Fruit fly (Drosophila melanogaster) whole organism, embryonic: ENCODE results near the gene CG7943.

Source experiments
- CG10321 ChIP-seq: fragments of 200-800 bp; sonication (Bioruptor generic); IDR thresholded peaks from 2 replicates; pipeline ENCODE4 v1.3.6; 2022; ENCODE audit warnings: missing biosample characterization, missing genetic modification characterization
- CG10565 ChIP-seq: fragments of 200-800 bp; sonication (Bioruptor generic); optimal IDR thresholded peaks from 3 replicates; lab custom pipeline; 2016; ENCODE audit warnings: missing biosample characterization, mild to moderate bottlenecking, missing genetic modification characterization
- CG11093 ChIP-seq: fragments of 200-800 bp; sonication (Bioruptor generic); IDR thresholded peaks from 3 replicates; pipeline ENCODE4 v1.3.6; 2022; ENCODE audit warnings: missing biosample characterization, missing genetic modification characterization
- CG11247 ChIP-seq: fragments of 200-800 bp; sonication (Bioruptor generic); IDR thresholded peaks from 2 replicates; pipeline ENCODE4 v1.3.6; 2022; ENCODE audit warnings: missing biosample characterization, missing genetic modification characterization
- CG12104 ChIP-seq: fragments of 200-800 bp; sonication (Bioruptor generic); optimal IDR thresholded peaks from 3 replicates; lab custom pipeline; 2016; ENCODE audit warnings: missing biosample characterization, missing genetic modification characterization
- CG12769 ChIP-seq: fragments of 200-800 bp; sonication (Bioruptor generic); optimal IDR thresholded peaks from 2 replicates; lab custom pipeline; 2019; ENCODE audit warnings: missing biosample characterization, mild to moderate bottlenecking, missing genetic modification characterization, moderate library complexity
- CG14441 ChIP-seq: fragments of 200-800 bp; sonication (Bioruptor generic); IDR thresholded peaks from 2 replicates; pipeline ENCODE4 v1.3.6; 2022; ENCODE audit warnings: missing biosample characterization, missing genetic modification characterization
- CG15601 ChIP-seq: fragments of 200-800 bp; sonication (Bioruptor generic); optimal IDR thresholded peaks from 3 replicates; lab custom pipeline; 2019; ENCODE audit warnings: missing biosample characterization, mild to moderate bottlenecking, missing genetic modification characterization, moderate library complexity
- CG1647 ChIP-seq: fragments of 200-800 bp; sonication (Bioruptor generic); optimal IDR thresholded peaks from 3 replicates; lab custom pipeline; 2016; ENCODE audit warnings: missing biosample characterization, missing genetic modification characterization
- CG18476 ChIP-seq: fragments of 200-800 bp; sonication (Bioruptor generic); optimal IDR thresholded peaks from 2 replicates; lab custom pipeline; 2016; ENCODE audit warnings: missing biosample characterization, mild to moderate bottlenecking, missing genetic modification characterization
- CG18764 ChIP-seq: fragments of 200-800 bp; sonication (Bioruptor generic); optimal IDR thresholded peaks from 3 replicates; lab custom pipeline; 2016; ENCODE audit warnings: missing biosample characterization, missing genetic modification characterization
- CG31224 ChIP-seq: fragments of 200-800 bp; sonication (Bioruptor generic); IDR thresholded peaks from 2 replicates; pipeline ENCODE4 v1.3.6; 2022; ENCODE audit warnings: missing biosample characterization, missing genetic modification characterization
- CG31388 ChIP-seq: fragments of 200-800 bp; sonication (Bioruptor generic); optimal IDR thresholded peaks from 2 replicates; lab custom pipeline; 2016; ENCODE audit warnings: missing biosample characterization, missing genetic modification characterization
- CG3407 ChIP-seq: fragments of 200-800 bp; sonication (Bioruptor generic); optimal IDR thresholded peaks from 2 replicates; lab custom pipeline; 2018; ENCODE audit warnings: missing biosample characterization, mild to moderate bottlenecking, missing genetic modification characterization
- CG34376 ChIP-seq: fragments of 200-800 bp; sonication (Bioruptor generic); optimal IDR thresholded peaks from 2 replicates; lab custom pipeline; 2018; ENCODE audit warnings: missing biosample characterization, mild to moderate bottlenecking, missing genetic modification characterization
- CG4360 ChIP-seq: fragments of 200-800 bp; sonication (Bioruptor generic); IDR thresholded peaks from 2 replicates; pipeline ENCODE4 v1.3.6; 2022; ENCODE audit warnings: missing biosample characterization, missing genetic modification characterization
- CG4730 ChIP-seq: fragments of 200-800 bp; sonication (Bioruptor generic); IDR thresholded peaks from 2 replicates; pipeline ENCODE4 v1.3.6; 2022; ENCODE audit warnings: missing biosample characterization, missing genetic modification characterization
- CG4820 ChIP-seq: fragments of 200-800 bp; sonication (Bioruptor generic); optimal IDR thresholded peaks from 3 replicates; lab custom pipeline; 2016; ENCODE audit warnings: missing biosample characterization, missing genetic modification characterization
- CG6254 ChIP-seq: fragments of 200-800 bp; sonication (Bioruptor generic); optimal IDR thresholded peaks from 3 replicates; lab custom pipeline; 2017; ENCODE audit warnings: mild to moderate bottlenecking, missing biosample characterization, missing genetic modification reagents, missing genetic modification characterization
- CG7271 ChIP-seq: fragments of 200-800 bp; sonication (Bioruptor generic); optimal IDR thresholded peaks from 2 replicates; lab custom pipeline; 2018; ENCODE audit warnings: missing biosample characterization, mild to moderate bottlenecking, missing genetic modification characterization, moderate library complexity
- CG7745 ChIP-seq: fragments of 200-800 bp; sonication (Bioruptor generic); optimal IDR thresholded peaks from 2 replicates; lab custom pipeline; 2018; ENCODE audit warnings: missing biosample characterization, mild to moderate bottlenecking, missing genetic modification characterization, moderate library complexity
- CG7928 ChIP-seq: fragments of 200-800 bp; sonication (Bioruptor generic); optimal IDR thresholded peaks from 2 replicates; lab custom pipeline; 2017; ENCODE audit warnings: missing biosample characterization, mild to moderate bottlenecking, missing genetic modification characterization
- CG7987 ChIP-seq: fragments of 200-800 bp; sonication (Bioruptor generic); optimal IDR thresholded peaks from 2 replicates; lab custom pipeline; 2018; ENCODE audit warnings: missing biosample characterization, mild to moderate bottlenecking, missing genetic modification characterization, moderate library complexity
- CG9609 ChIP-seq: fragments of 200-800 bp; sonication (Bioruptor generic); optimal IDR thresholded peaks from 3 replicates; lab custom pipeline; 2016; ENCODE audit warnings: missing biosample characterization, missing genetic modification characterization
- CG9932 ChIP-seq: fragments of 200-800 bp; sonication (Bioruptor generic); IDR thresholded peaks from 2 replicates; pipeline ENCODE4 v1.3.6; 2022; ENCODE audit warnings: missing biosample characterization, missing genetic modification characterization
- Fer2 ChIP-seq: fragments of 200-800 bp; sonication (Bioruptor generic); optimal IDR thresholded peaks from 2 replicates; lab custom pipeline; 2018; ENCODE audit warnings: missing biosample characterization, mild to moderate bottlenecking, missing genetic modification characterization, moderate library complexity
- Hr78 ChIP-seq, 2 experiments: fragments of 200-800 bp in 1 of 2; fragments of >200 bp in 1 of 2; sonication (Bioruptor generic) in 1 of 2; optimal IDR thresholded peaks; 2 replicates each; lab custom pipeline; 2017 to 2019; ENCODE audit warnings: missing biosample characterization in 2 of 2, missing genetic modification characterization in 2 of 2, mild to moderate bottlenecking in 1 of 2, moderate library complexity in 1 of 2
- Lim3 ChIP-seq: fragments of 200-800 bp; sonication (Bioruptor generic); IDR thresholded peaks from 2 replicates; pipeline ENCODE4 v1.3.6; 2022; ENCODE audit warnings: missing biosample characterization, missing genetic modification characterization
- Max ChIP-seq: fragments of 200-800 bp; sonication (Bioruptor generic); optimal IDR thresholded peaks from 2 replicates; lab custom pipeline; 2016; ENCODE audit warnings: missing biosample characterization, mild to moderate bottlenecking, missing genetic modification characterization
- Stat92E ChIP-seq, 3 experiments: fragments of >200 bp in 2 of 3; fragments of 200-800 bp in 1 of 3; sonication (Bioruptor generic) in 1 of 3; optimal IDR thresholded peaks; 2 replicates each; lab custom pipeline; 2017 to 2019; ENCODE audit warnings: missing biosample characterization in 3 of 3, missing genetic modification characterization in 3 of 3, mild to moderate bottlenecking in 1 of 3, moderate library complexity in 1 of 3
- abd-A ChIP-seq: fragments of 200-800 bp; sonication (Bioruptor generic); optimal IDR thresholded peaks from 3 replicates; lab custom pipeline; 2019; ENCODE audit warnings: missing biosample characterization, mild to moderate bottlenecking, missing genetic modification characterization, moderate library complexity
- al ChIP-seq: fragments of 200-800 bp; sonication (Bioruptor generic); IDR thresholded peaks from 2 replicates; pipeline ENCODE4 v1.3.6; 2022; ENCODE audit warnings: missing biosample characterization, missing genetic modification characterization
- amos ChIP-seq: fragments of 200-800 bp; sonication (Bioruptor generic); IDR thresholded peaks from 2 replicates; pipeline ENCODE4 v1.3.6; 2022; ENCODE audit warnings: missing biosample characterization, missing genetic modification characterization; ENCODE audit not compliant: partially characterized antibody
- ara ChIP-seq: fragments of 200-800 bp; sonication (Bioruptor generic); IDR thresholded peaks from 2 replicates; pipeline ENCODE4 v1.3.6; 2022; ENCODE audit warnings: missing biosample characterization, missing genetic modification characterization
- bigmax ChIP-seq: fragments of 200-800 bp; sonication (Bioruptor generic); optimal IDR thresholded peaks from 2 replicates; lab custom pipeline; 2018; ENCODE audit warnings: missing biosample characterization, mild to moderate bottlenecking, missing genetic modification characterization
- chinmo ChIP-seq: fragments of 200-800 bp; sonication (Bioruptor generic); IDR thresholded peaks from 4 replicates; pipeline ENCODE4 v1.3.6; 2022; ENCODE audit warnings: missing biosample characterization, missing genetic modification characterization; ENCODE audit not compliant: partially characterized antibody
- dan ChIP-seq: fragments of 200-800 bp; sonication (Bioruptor generic); IDR thresholded peaks from 2 replicates; pipeline ENCODE4 v1.3.6; 2022; ENCODE audit warnings: missing biosample characterization, missing genetic modification characterization
- ewg ChIP-seq: fragments of 200-800 bp; sonication (Bioruptor generic); optimal IDR thresholded peaks from 3 replicates; lab custom pipeline; 2017; ENCODE audit warnings: mild to moderate bottlenecking, missing biosample characterization, missing genetic modification reagents, missing genetic modification characterization
- exex ChIP-seq: fragments of 200-800 bp; sonication (Bioruptor generic); optimal IDR thresholded peaks from 4 replicates; lab custom pipeline; 2018; ENCODE audit warnings: missing biosample characterization, mild to moderate bottlenecking, missing genetic modification characterization, moderate library complexity
- gcm2 ChIP-seq: fragments of 200-800 bp; sonication (Bioruptor generic); optimal IDR thresholded peaks from 2 replicates; lab custom pipeline; 2016; ENCODE audit warnings: missing biosample characterization, missing genetic modification characterization
- gsb ChIP-seq: fragments of 200-800 bp; sonication (Bioruptor generic); IDR thresholded peaks from 2 replicates; pipeline ENCODE4 v1.3.6; 2022; ENCODE audit warnings: missing biosample characterization, missing genetic modification characterization
- hbn ChIP-seq: fragments of 200-800 bp; sonication (Bioruptor generic); IDR thresholded peaks from 2 replicates; pipeline ENCODE4 v1.3.6; 2022; ENCODE audit warnings: missing biosample characterization, missing genetic modification characterization; ENCODE audit not compliant: partially characterized antibody
- knrl ChIP-seq: fragments of 200-800 bp; sonication (Bioruptor generic); IDR thresholded peaks from 3 replicates; pipeline ENCODE4 v1.3.6; 2022; ENCODE audit warnings: missing biosample characterization, missing genetic modification characterization; ENCODE audit not compliant: partially characterized antibody
- prd ChIP-seq, 3 experiments: fragments of >200 bp in 2 of 3; fragments of 200-800 bp in 1 of 3; sonication (Bioruptor generic) in 1 of 3; optimal IDR thresholded peaks in 2 of 3; IDR thresholded peaks in 1 of 3; 2 replicates in 2 of 3; 3 replicates in 1 of 3; pipeline versions ENCODE4 v1.3.6 to Lab custom; 2017 to 2022; ENCODE audit warnings: missing biosample characterization in 1 of 3, missing genetic modification characterization in 1 of 3
- ssp ChIP-seq: fragments of 200-800 bp; sonication (Bioruptor generic); IDR thresholded peaks from 2 replicates; pipeline ENCODE4 v1.3.6; 2022; ENCODE audit warnings: missing biosample characterization, missing genetic modification characterization
- trem ChIP-seq: fragments of 200-800 bp; optimal IDR thresholded peaks from 3 replicates; lab custom pipeline; 2019; ENCODE audit warnings: missing biosample characterization, mild to moderate bottlenecking, missing genetic modification characterization, moderate library complexity
- twi ChIP-seq: fragments of 200-800 bp; optimal IDR thresholded peaks from 2 replicates; lab custom pipeline; 2019; ENCODE audit warnings: missing biosample characterization, mild to moderate bottlenecking, missing genetic modification characterization, moderate library complexity
- usp ChIP-seq: fragments of >200 bp; optimal IDR thresholded peaks from 2 replicates; lab custom pipeline; 2017; ENCODE audit warnings: missing biosample characterization, missing genetic modification characterization
- z ChIP-seq: fragments of 200-800 bp; sonication (Bioruptor generic); IDR thresholded peaks from 3 replicates; pipeline ENCODE4 v1.3.6; 2022; ENCODE audit warnings: missing biosample characterization, missing genetic modification characterization

CG7943 gene

dm6 chr3R:30051933-30052332 is 5.7 kb downstream of the CG7943 start, which contains the start of gene CG15528 (continued):
- TF ChIP-seq CG31388 (GFP tag; lab: Kevin White, UChicago) (no peak), al (GFP tag; lab: Robert Waterston, UW) (no peak), CG6254 (GFP tag; lab: Kevin White, UChicago) (no peak), Fer2 (no peak), CG18764 (no peak), CG4820 (GFP tag; lab: Kevin White, UChicago) (no peak), CG14441 (GFP tag; lab: Robert Waterston, UW) (no peak), ara (no peak), CG1647 (GFP tag; lab: Kevin White, UChicago) (no peak), CG11247 (GFP tag; lab: Robert Waterston, UW) (no peak), Stat92E (GFP tag; optimal IDR thresholded peaks at IDR 0.05; lab: Kevin White, UChicago) (no peak), ssp (no peak), gcm2 (GFP tag; lab: Kevin White, UChicago) (no peak), Lim3 (no peak), CG9609 (GFP tag; lab: Kevin White, UChicago) (no peak), twi (tag; lab: Kevin White, UChicago) (no peak), z (GFP tag; lab: Robert Waterston, UW) (no peak), CG31224 (GFP tag; lab: Robert Waterston, UW) (no peak), abd-A (tag; lab: Kevin White, UChicago) (no peak), bigmax (GFP tag; lab: Kevin White, UChicago) (no peak), CG12769 (tag; lab: Kevin White, UChicago) (peak; percentile 43), chinmo (0 out of 4 replicates have a peak, but pooled peaks have one; percentile 41)

- TF ChIP-seq CG34376 (GFP tag; lab: Kevin White, UChicago), result no peak
- TF ChIP-seq CG15601, result peak; percentile 18
- peak; percentile 48; the same call in 2 of the 3 replicates for TF ChIP-seq knrl (GFP tag; lab: Robert Waterston, UW)
- no peak for TF ChIP-seq prd (optimal IDR thresholded peaks at IDR 0.05; lab: Kevin White, UChicago)
- 0 out of 3 replicates have a peak, but pooled peaks have one; percentile 12 for TF ChIP-seq prd (GFP tag; IDR thresholded peaks at IDR 0.05; lab: Robert Waterston, UW)
- TF ChIP-seq CG4730 (GFP tag; lab: Robert Waterston, UW), result no peak
- no peak for TF ChIP-seq CG11093 (GFP tag; lab: Robert Waterston, UW)
- no peak for TF ChIP-seq CG7987 (GFP tag; lab: Kevin White, UChicago)
- TF ChIP-seq exex (tag; lab: Kevin White, UChicago), result no peak
- TF ChIP-seq amos (GFP tag; lab: Robert Waterston, UW), result peak; percentile 56; the same call in 1 of the 2 replicates
- no peak for TF ChIP-seq hbn
- no peak for TF ChIP-seq CG7928 (GFP tag; lab: Kevin White, UChicago)
- no peak for TF ChIP-seq dan
- TF ChIP-seq CG10565, result no peak
- no peak for TF ChIP-seq CG3407 (GFP tag; lab: Kevin White, UChicago)
- no peak for TF ChIP-seq CG10321 (GFP tag; lab: Robert Waterston, UW)
- TF ChIP-seq Max (GFP tag; lab: Kevin White, UChicago), result no peak
- TF ChIP-seq gsb (GFP tag; lab: Robert Waterston, UW), result no peak
- TF ChIP-seq CG9932, result peak; percentile 45; the same call in 1 of the 2 replicates
- no peak for TF ChIP-seq CG12104 (GFP tag; lab: Kevin White, UChicago)
- no peak for TF ChIP-seq CG18476 (GFP tag; lab: Kevin White, UChicago)
- no peak for TF ChIP-seq CG7271 (tag; lab: Kevin White, UChicago)
- TF ChIP-seq trem, result peak; percentile 81
- no peak for TF ChIP-seq CG7745 (tag; lab: Kevin White, UChicago)
- TF ChIP-seq usp (GFP tag; lab: Kevin White, UChicago), result no peak
- TF ChIP-seq chinmo, result no peak
- no peak for TF ChIP-seq Hr78 (GFP tag; optimal IDR thresholded peaks at IDR 0.05; lab: Kevin White, UChicago)
- peak; percentile 88 for TF ChIP-seq CG4360 (GFP tag; lab: Robert Waterston, UW)
- TF ChIP-seq ewg (GFP tag; lab: Kevin White, UChicago), result no peak
These were observed 6.3 kb downstream of the CG7943 start, which contains the start of gene Jasper for dm6 chr3R:30052455-30053046. Gene Jasper (plus strand): TSS chr3R:30052514.
